Worm (Caenorhabditis elegans) whole organism, L3 larva: Measurements from ENCODE around the gene egrh-3.

Source experiments
- R02D3.7 ChIP-seq: fragments of 150-350 bp; optimal IDR thresholded peaks from 2 replicates; lab custom pipeline; 2014; ENCODE audit warnings: missing biosample characterization, missing genetic modification characterization
- aly-2 ChIP-seq: fragments of 150-350 bp; optimal IDR thresholded peaks from 2 replicates; lab custom pipeline; 2014; ENCODE audit warnings: missing biosample characterization, missing genetic modification characterization
- ama-1 ChIP-seq: fragments of 150-350 bp; optimal IDR thresholded peaks from 2 replicates; lab custom pipeline; 2018
- ceh-16 ChIP-seq: sonication (generic microtip); optimal IDR thresholded peaks from 2 replicates; lab custom pipeline; 2017; ENCODE audit warnings: missing biosample characterization, missing genetic modification characterization
- ceh-28 ChIP-seq: fragments of 150-350 bp; optimal IDR thresholded peaks from 2 replicates; lab custom pipeline; 2014; ENCODE audit warnings: missing biosample characterization, missing genetic modification reagents, missing genetic modification characterization
- ceh-9 ChIP-seq: sonication (generic microtip); optimal IDR thresholded peaks from 2 replicates; lab custom pipeline; 2018; ENCODE audit warnings: missing biosample characterization, missing genetic modification characterization
- daf-12 ChIP-seq: fragments of 150-350 bp; optimal IDR thresholded peaks from 2 replicates; lab custom pipeline; 2014; ENCODE audit warnings: missing biosample characterization, missing genetic modification reagents, missing genetic modification characterization
- egl-27 ChIP-seq: sonication (generic microtip); optimal IDR thresholded peaks from 4 replicates; lab custom pipeline; 2017; ENCODE audit warnings: missing biosample characterization, missing genetic modification reagents, missing genetic modification characterization
- egl-5 ChIP-seq: fragments of 150-350 bp; optimal IDR thresholded peaks from 2 replicates; lab custom pipeline; 2017; ENCODE audit warnings: missing biosample characterization, missing genetic modification reagents, missing genetic modification characterization, inconsistent platforms
- elt-1 ChIP-seq: fragments of 150-350 bp; optimal IDR thresholded peaks from 2 replicates; lab custom pipeline; 2014; ENCODE audit warnings: missing biosample characterization, missing genetic modification characterization
- elt-2 ChIP-seq: sonication (generic microtip); optimal IDR thresholded peaks from 2 replicates; lab custom pipeline; 2016; ENCODE audit warnings: missing genetic modification reagents, mild to moderate bottlenecking, missing genetic modification characterization, missing compliant biosample characterization
- elt-3 ChIP-seq, 3 experiments: fragments of 150-350 bp in 1 of 3; sonication (generic microtip) in 2 of 3; optimal IDR thresholded peaks; 2 replicates in 2 of 3; 4 replicates in 1 of 3; lab custom pipeline; 2014 to 2017; ENCODE audit warnings: missing biosample characterization in 3 of 3, missing genetic modification characterization in 3 of 3
- eor-1 ChIP-seq, 2 experiments: fragments of 150-350 bp; optimal IDR thresholded peaks; 2 replicates each; lab custom pipeline; 2014 to 2018; ENCODE audit warnings: missing biosample characterization in 2 of 2, missing genetic modification characterization in 2 of 2
- fkh-10 ChIP-seq: sonication (generic microtip); optimal IDR thresholded peaks from 2 replicates; lab custom pipeline; 2017; ENCODE audit warnings: missing biosample characterization, missing genetic modification reagents, missing genetic modification characterization
- hmg-11 ChIP-seq: sonication (generic microtip); optimal IDR thresholded peaks from 2 replicates; lab custom pipeline; 2016; ENCODE audit warnings: missing genetic modification characterization, missing compliant biosample characterization
- jun-1 ChIP-seq: fragments of 150-350 bp; optimal IDR thresholded peaks from 2 replicates; lab custom pipeline; 2014; ENCODE audit warnings: missing biosample characterization, missing genetic modification reagents, missing genetic modification characterization
- lin-15B ChIP-seq: fragments of 150-350 bp; optimal IDR thresholded peaks from 2 replicates; lab custom pipeline; 2014; ENCODE audit warnings: missing biosample characterization, missing genetic modification characterization
- mml-1 ChIP-seq: fragments of 150-350 bp; sonication (generic microtip); optimal IDR thresholded peaks from 3 replicates; lab custom pipeline; 2014; ENCODE audit warnings: missing biosample characterization, missing genetic modification characterization
- nfya-1 ChIP-seq: sonication (generic microtip); optimal IDR thresholded peaks from 2 replicates; lab custom pipeline; 2017; ENCODE audit warnings: missing genetic modification characterization, mild to moderate bottlenecking, missing compliant biosample characterization, antibody characterized with exemption, moderate library complexity; ENCODE audit not compliant: insufficient read depth
- nhr-11 ChIP-seq: fragments of 150-350 bp; optimal IDR thresholded peaks from 2 replicates; lab custom pipeline; 2014; ENCODE audit warnings: missing biosample characterization, missing genetic modification characterization
- nhr-23 ChIP-seq: fragments of 150-350 bp; optimal IDR thresholded peaks from 2 replicates; lab custom pipeline; 2014; ENCODE audit warnings: missing biosample characterization, missing genetic modification reagents, missing genetic modification characterization
- nhr-25 ChIP-seq: sonication (generic microtip); optimal IDR thresholded peaks from 2 replicates; lab custom pipeline; 2017; ENCODE audit warnings: missing biosample characterization, missing genetic modification characterization
- nhr-28 ChIP-seq: fragments of 150-350 bp; optimal IDR thresholded peaks from 2 replicates; lab custom pipeline; 2014; ENCODE audit warnings: missing biosample characterization, missing genetic modification characterization
- nhr-43 ChIP-seq: sonication (generic microtip); optimal IDR thresholded peaks from 2 replicates; lab custom pipeline; 2016; ENCODE audit warnings: mild to moderate bottlenecking, missing genetic modification characterization, missing compliant biosample characterization; ENCODE audit not compliant: poor library complexity, severe bottlenecking
- nhr-67 ChIP-seq: fragments of 150-350 bp; optimal IDR thresholded peaks from 2 replicates; lab custom pipeline; 2014; ENCODE audit warnings: missing biosample characterization, missing genetic modification characterization
- nhr-76 ChIP-seq: fragments of 150-350 bp; sonication (generic microtip); optimal IDR thresholded peaks from 5 replicates; lab custom pipeline; 2014; ENCODE audit warnings: missing biosample characterization, missing genetic modification characterization
- nhr-77 ChIP-seq: fragments of 150-350 bp; optimal IDR thresholded peaks from 2 replicates; lab custom pipeline; 2014; ENCODE audit warnings: missing biosample characterization, missing genetic modification characterization
- pqm-1 ChIP-seq: fragments of 150-350 bp; optimal IDR thresholded peaks from 2 replicates; lab custom pipeline; 2017; ENCODE audit warnings: missing biosample characterization, missing genetic modification characterization, inconsistent platforms
- skn-1 ChIP-seq: fragments of 150-350 bp; optimal IDR thresholded peaks from 2 replicates; lab custom pipeline; 2014; ENCODE audit warnings: missing biosample characterization, missing genetic modification characterization
- snpc-4 ChIP-seq: fragments of 150-350 bp; optimal IDR thresholded peaks from 2 replicates; lab custom pipeline; 2014; ENCODE audit warnings: missing biosample characterization, missing genetic modification characterization
- unc-39 ChIP-seq: sonication (generic microtip); optimal IDR thresholded peaks from 4 replicates; lab custom pipeline; 2017; ENCODE audit warnings: missing biosample characterization, missing genetic modification characterization
- zag-1 ChIP-seq: fragments of 150-350 bp; optimal IDR thresholded peaks from 2 replicates; lab custom pipeline; 2014; ENCODE audit warnings: missing biosample characterization, missing genetic modification characterization
- ztf-4 ChIP-seq: fragments of 150-350 bp; optimal IDR thresholded peaks from 2 replicates; lab custom pipeline; 2014; ENCODE audit warnings: missing biosample characterization, missing genetic modification characterization

Gene egrh-3

DNA sequence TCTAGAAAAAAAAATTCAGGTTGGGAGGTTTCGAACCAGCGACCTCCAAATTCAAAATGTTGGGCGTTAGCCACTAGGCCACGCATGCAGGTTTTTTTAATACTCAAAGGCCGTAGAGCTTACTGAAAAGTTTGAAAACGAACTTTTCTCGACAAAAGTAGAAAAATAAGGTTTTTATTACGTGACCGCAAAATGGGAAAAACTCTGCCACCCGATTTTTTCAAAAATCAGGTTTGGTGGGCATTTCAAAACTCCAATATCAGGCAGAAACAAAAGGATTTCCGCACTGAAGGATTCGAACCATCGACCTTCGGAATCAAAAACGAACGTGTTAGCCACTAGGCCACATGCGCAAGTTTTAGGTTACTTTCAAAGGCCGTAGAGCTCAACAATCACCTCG is 29.8 kb downstream of the egrh-3 start:
- TF ChIP-seq daf-12 (tag; lab: Kevin White, UChicago) = no peak
- TF ChIP-seq, all 47 proteins: peak for 0

DNA sequence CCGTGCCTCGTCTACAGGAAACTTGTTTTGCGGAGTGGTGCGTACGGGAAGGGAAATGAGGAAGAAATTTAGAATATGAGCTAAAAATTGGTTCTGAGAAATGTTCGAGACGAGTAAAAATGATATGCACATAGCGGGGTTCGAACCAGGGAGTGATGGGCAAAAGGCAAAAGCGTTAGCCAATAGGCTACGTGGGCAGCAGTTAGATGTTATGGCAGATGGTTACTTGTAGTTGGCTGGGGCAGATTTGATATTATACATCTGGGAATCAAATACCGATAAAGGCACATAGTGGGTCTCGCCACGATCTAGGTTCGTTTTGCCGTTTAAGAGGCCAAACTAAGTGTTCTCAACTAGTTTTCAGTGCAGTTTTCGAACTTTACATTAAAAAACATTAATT is 31.3 kb downstream of the egrh-3 start:
- TF ChIP-seq pqm-1 (tag; lab: Kevin White, UChicago) (no peak), egl-5 (tag; lab: Kevin White, UChicago) (no peak), snpc-4 (tag; lab: Kevin White, UChicago) (no peak)

DNA sequence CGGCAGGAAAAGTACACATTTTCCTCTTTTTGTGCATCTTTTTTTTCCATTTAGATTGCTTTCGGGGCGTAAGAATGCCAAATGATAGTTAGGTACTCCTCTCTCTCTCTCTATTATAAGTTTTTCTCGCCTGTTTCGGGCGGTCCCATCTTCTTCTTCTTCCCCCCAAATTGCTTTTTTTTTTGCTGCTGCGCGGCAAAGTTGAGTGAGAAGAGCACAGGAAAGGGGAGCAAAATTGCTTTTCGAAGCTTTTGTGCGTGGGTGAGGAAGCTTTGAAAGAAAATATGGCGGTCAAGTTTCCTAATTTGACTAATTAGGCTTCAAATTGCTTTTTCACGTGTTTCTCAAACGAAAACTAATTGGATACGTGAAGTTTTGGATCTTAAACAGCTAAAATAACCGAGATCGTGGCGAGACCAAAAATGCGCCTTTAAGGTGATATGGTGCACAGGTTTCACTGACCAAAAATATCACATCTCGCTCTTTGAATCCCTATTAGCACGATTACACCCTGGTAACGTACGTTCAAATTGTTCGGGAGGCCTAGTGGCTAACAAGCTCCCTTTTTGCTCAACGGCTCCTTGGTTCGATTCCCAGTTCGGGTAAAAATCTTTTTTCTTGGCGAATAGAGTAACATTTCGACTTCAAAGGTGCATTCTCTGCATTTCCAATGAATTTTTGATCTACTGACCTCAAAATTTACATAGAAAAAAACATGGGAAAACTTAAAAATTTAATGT is 32.0 kb downstream of the egrh-3 start:
- TF ChIP-seq nfya-1 (tag; lab: Kevin White, UChicago) = no peak
- no peak for TF ChIP-seq aly-2 (tag; lab: Kevin White, UChicago)
- TF ChIP-seq eor-1 (tag; optimal IDR thresholded peaks at IDR 0.05; lab: Kevin White, UChicago) = no peak
- no peak for TF ChIP-seq nhr-25 (tag; lab: Kevin White, UChicago)
- TF ChIP-seq elt-2 (tag; lab: Kevin White, UChicago) = no peak
- TF ChIP-seq ceh-28 (tag; lab: Kevin White, UChicago) = no peak
- no peak for TF ChIP-seq mml-1 (tag; lab: Kevin White, UChicago)
- no peak for TF ChIP-seq nhr-23
- peak; percentile 29 for TF ChIP-seq fkh-10 (GFP tag; lab: Kevin White, UChicago)

- TF ChIP-seq nhr-77 (tag; lab: Kevin White, UChicago) (no peak), nhr-43 (tag; lab: Kevin White, UChicago) (no peak), eor-1 (tag; optimal IDR thresholded peaks at IDR 0.05; lab: Kevin White, UChicago) (no peak), daf-12 (tag; lab: Kevin White, UChicago) (no peak), egl-27 (tag; lab: Kevin White, UChicago) (no peak), ceh-16 (tag; lab: Kevin White, UChicago) (no peak), ceh-9 (tag; lab: Kevin White, UChicago) (no peak), nhr-76 (tag; lab: Kevin White, UChicago) (no peak), skn-1 (tag; lab: Kevin White, UChicago) (no peak), elt-1 (tag; lab: Kevin White, UChicago) (no peak), fkh-10 (GFP tag; lab: Kevin White, UChicago) (no peak), elt-3 (tag; optimal IDR thresholded peaks at IDR 0.05; lab: Kevin White, UChicago) (no peak), R02D3.7 (tag; lab: Kevin White, UChicago) (no peak), mml-1 (tag; lab: Kevin White, UChicago) (no peak), jun-1 (tag; lab: Kevin White, UChicago) (no peak), ztf-4 (tag; lab: Kevin White, UChicago) (no peak)
Measured at ce11 chrIV:2654965-2655364, 33.6 kb downstream of the egrh-3 start.

- TF ChIP-seq unc-39 (tag; lab: Kevin White, UChicago) (no peak), ceh-28 (tag; lab: Kevin White, UChicago) (peak; percentile 88)
Measured at ce11 chrIV:2650031-2650430, 38.5 kb downstream of the egrh-3 start.

- TF ChIP-seq egl-27 (tag; lab: Kevin White, UChicago) (no peak), nhr-25 (tag; lab: Kevin White, UChicago) (no peak), elt-3 (tag; optimal IDR thresholded peaks at IDR 0.05; lab: Kevin White, UChicago) (no peak), nhr-76 (tag; lab: Kevin White, UChicago) (no peak), ama-1 (lab: Kevin White, UChicago) (no peak), nhr-67 (no peak), nhr-28 (tag; lab: Kevin White, UChicago) (no peak), lin-15B (no peak), zag-1 (tag; lab: Kevin White, UChicago) (no peak), hmg-11 (tag; lab: Kevin White, UChicago) (no peak), nhr-11 (no peak)
Measured at ce11 chrIV:2642673-2643072, 45.9 kb downstream of the egrh-3 start, which contains the start of gene ric-8. ric-8 (plus strand) TSS chrIV:2642973.
